Fruit fly (Drosophila melanogaster) whole organism: Measurements from ENCODE around the gene hep.

Source experiments
- CG8478 ChIP-seq: fragments of >200 bp; optimal IDR thresholded peaks from 2 replicates; lab custom pipeline; 2018; ENCODE audit warnings: inconsistent platforms
- Dll ChIP-seq: fragments of >200 bp; optimal IDR thresholded peaks from 2 replicates; lab custom pipeline; 2017
- EcR ChIP-seq, 2 experiments: fragments of >200 bp; optimal IDR thresholded peaks; 2 replicates each; lab custom pipeline; 2017; ENCODE audit warnings: missing biosample characterization in 2 of 2, missing genetic modification characterization in 2 of 2, missing genetic modification reagents in 2 of 2
- pan ChIP-seq: fragments of >200 bp; optimal IDR thresholded peaks from 2 replicates; lab custom pipeline; 2017
- psq ChIP-seq: fragments of >200 bp; optimal IDR thresholded peaks from 2 replicates; lab custom pipeline; 2017
- usp ChIP-seq: fragments of >200 bp; optimal IDR thresholded peaks from 2 replicates; lab custom pipeline; 2017; ENCODE audit warnings: missing biosample characterization, missing genetic modification characterization, mixed read lengths

DNA sequence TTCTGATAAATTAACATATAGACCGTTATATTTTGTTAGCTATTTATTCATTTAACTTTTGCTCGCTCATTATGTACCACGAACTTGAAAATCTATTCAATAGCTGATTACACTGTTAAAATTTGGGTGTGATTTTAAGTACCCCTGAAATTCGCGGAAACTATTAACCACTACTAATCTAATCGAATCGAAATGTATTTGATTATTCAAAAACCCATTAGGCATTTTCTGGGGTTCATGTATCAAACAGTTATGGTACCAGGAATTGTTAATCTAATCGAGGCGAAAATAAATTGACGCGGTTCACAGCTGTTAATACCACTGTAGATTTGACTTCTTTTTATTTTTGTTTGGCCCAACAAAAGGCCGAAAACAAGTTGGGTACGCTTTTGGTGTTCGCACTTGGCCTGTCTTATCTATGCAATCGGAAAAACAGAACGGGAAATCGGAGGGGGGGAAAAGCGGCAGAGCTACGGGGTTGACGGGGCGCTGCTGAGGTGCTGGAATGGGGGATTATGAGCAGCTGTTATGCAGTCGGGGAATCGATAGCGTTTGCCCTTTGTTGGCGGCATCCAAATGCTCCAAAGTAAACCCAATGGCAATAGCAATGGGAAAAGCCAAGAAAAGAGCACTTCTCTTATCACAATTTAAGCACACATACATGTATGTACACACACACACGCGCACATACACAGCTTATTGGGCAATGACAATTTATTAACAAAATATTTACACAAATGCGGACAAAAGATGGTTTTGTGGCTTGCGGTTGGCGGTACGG is 2.0 kb downstream of the hep start:
- TF ChIP-seq usp (GFP tag; lab: Kevin White, UChicago) (no peak), psq (no peak), pan (lab: Kevin White, UChicago) (no peak), Dll (no peak), CG8478 (no peak), EcR (GFP tag; optimal IDR thresholded peaks at IDR 0.05; lab: Kevin White, UChicago) (no peak)
